Fruit fly (Drosophila melanogaster) whole organism, embryonic: ENCODE measurements around the gene Ir75d.

Experiments
- ATbp ChIP-seq: fragments of 200-800 bp; sonication (Bioruptor generic); optimal IDR thresholded peaks from 2 replicates; lab custom pipeline; 2017; ENCODE audit warnings: missing biosample characterization, mild to moderate bottlenecking, missing genetic modification characterization, missing genetic modification reagents
- BEAF-32 ChIP-seq: fragments of 200-800 bp; sonication (Bioruptor generic); optimal IDR thresholded peaks from 3 replicates; lab custom pipeline; 2017; ENCODE audit warnings: missing biosample characterization, missing genetic modification characterization, mild to moderate bottlenecking, moderate library complexity, missing genetic modification reagents
- Bgb ChIP-seq: fragments of 200-800 bp; sonication (Bioruptor generic); IDR thresholded peaks from 2 replicates; pipeline ENCODE4 v1.3.6; 2022; ENCODE audit warnings: missing biosample characterization, missing genetic modification characterization; ENCODE audit not compliant: partially characterized antibody
- CG11398 ChIP-seq: fragments of 200-800 bp; sonication (Bioruptor generic); optimal IDR thresholded peaks from 2 replicates; lab custom pipeline; 2016; ENCODE audit warnings: missing biosample characterization, missing genetic modification characterization
- CG11696 ChIP-seq: fragments of 200-800 bp; sonication (Bioruptor generic); IDR thresholded peaks from 2 replicates; pipeline ENCODE4 v1.3.6; 2022; ENCODE audit warnings: missing biosample characterization, missing genetic modification characterization
- CG11723 ChIP-seq: fragments of 200-800 bp; sonication (Bioruptor generic); optimal IDR thresholded peaks from 2 replicates; lab custom pipeline; 2017; ENCODE audit warnings: missing biosample characterization, mild to moderate bottlenecking, missing genetic modification characterization
- CG12391 ChIP-seq: fragments of 200-800 bp; sonication (Bioruptor generic); optimal IDR thresholded peaks from 3 replicates; lab custom pipeline; 2018; ENCODE audit warnings: missing biosample characterization, mild to moderate bottlenecking, missing genetic modification characterization, moderate library complexity
- CG14441 ChIP-seq: fragments of 200-800 bp; sonication (Bioruptor generic); IDR thresholded peaks from 2 replicates; pipeline ENCODE4 v1.3.6; 2022; ENCODE audit warnings: missing biosample characterization, missing genetic modification characterization
- CG15514 ChIP-seq: fragments of 200-800 bp; sonication (Bioruptor generic); optimal IDR thresholded peaks from 3 replicates; lab custom pipeline; 2017; ENCODE audit warnings: missing biosample characterization, missing genetic modification characterization, mild to moderate bottlenecking, moderate library complexity, missing genetic modification reagents
- CG1603 ChIP-seq: fragments of 200-800 bp; sonication (Bioruptor generic); optimal IDR thresholded peaks from 2 replicates; lab custom pipeline; 2019; ENCODE audit warnings: missing biosample characterization, mild to moderate bottlenecking, missing genetic modification characterization, moderate library complexity
- CG17361 ChIP-seq: fragments of 200-800 bp; sonication (Bioruptor generic); IDR thresholded peaks from 3 replicates; pipeline ENCODE4 v1.3.6; 2022; ENCODE audit warnings: missing biosample characterization, missing genetic modification characterization
- CG17568 ChIP-seq: fragments of 200-800 bp; sonication (Bioruptor generic); optimal IDR thresholded peaks from 2 replicates; lab custom pipeline; 2018; ENCODE audit warnings: missing biosample characterization, mild to moderate bottlenecking, missing genetic modification characterization, moderate library complexity
- CG2129 ChIP-seq: fragments of 200-800 bp; sonication (Bioruptor generic); IDR thresholded peaks from 2 replicates; pipeline ENCODE4 v1.3.6; 2022; ENCODE audit warnings: missing biosample characterization, missing genetic modification characterization; ENCODE audit not compliant: partially characterized antibody
- CG30020 ChIP-seq: fragments of 200-800 bp; optimal IDR thresholded peaks from 2 replicates; lab custom pipeline; 2019; ENCODE audit warnings: missing biosample characterization, mild to moderate bottlenecking, missing genetic modification characterization, moderate library complexity
- CG3838 ChIP-seq: fragments of 200-800 bp; sonication (Bioruptor generic); optimal IDR thresholded peaks from 3 replicates; lab custom pipeline; 2016; ENCODE audit warnings: missing biosample characterization, missing genetic modification characterization
- CG4707 ChIP-seq: fragments of 200-800 bp; sonication (Bioruptor generic); optimal IDR thresholded peaks from 2 replicates; lab custom pipeline; 2018; ENCODE audit warnings: missing biosample characterization, mild to moderate bottlenecking, missing genetic modification characterization, moderate library complexity
- CG5245 ChIP-seq: fragments of 200-800 bp; sonication (Bioruptor generic); optimal IDR thresholded peaks from 3 replicates; lab custom pipeline; 2016; ENCODE audit warnings: missing biosample characterization, missing genetic modification characterization
- CG6791 ChIP-seq: fragments of 200-800 bp; sonication (Bioruptor generic); IDR thresholded peaks from 3 replicates; pipeline ENCODE4 v1.3.6; 2022; ENCODE audit warnings: missing biosample characterization, missing genetic modification characterization; ENCODE audit not compliant: partially characterized antibody
- CG8290 ChIP-seq, 3 experiments: fragments of 200-800 bp; sonication (Bioruptor generic); optimal IDR thresholded peaks; 2 replicates each; lab custom pipeline; 2016 to 2019; ENCODE audit warnings: missing biosample characterization in 3 of 3, missing genetic modification characterization in 3 of 3, mild to moderate bottlenecking in 2 of 3, moderate library complexity in 1 of 3
- Dbx ChIP-seq: fragments of 200-800 bp; sonication (Bioruptor generic); IDR thresholded peaks from 3 replicates; pipeline ENCODE4 v1.3.6; 2022; ENCODE audit warnings: missing biosample characterization, missing genetic modification characterization
- Dip3 ChIP-seq: fragments of 200-800 bp; sonication (Bioruptor generic); optimal IDR thresholded peaks from 3 replicates; lab custom pipeline; 2016; ENCODE audit warnings: missing biosample characterization, missing genetic modification characterization
- Dp ChIP-seq: fragments of 200-800 bp; sonication (Bioruptor generic); optimal IDR thresholded peaks from 2 replicates; lab custom pipeline; 2018; ENCODE audit warnings: missing biosample characterization, mild to moderate bottlenecking, missing genetic modification characterization, moderate library complexity
- H2.0 ChIP-seq: fragments of 200-800 bp; sonication (Bioruptor generic); IDR thresholded peaks from 2 replicates; pipeline ENCODE4 v1.3.6; 2022; ENCODE audit warnings: missing biosample characterization, missing genetic modification characterization
- Lhr ChIP-seq: fragments of 200-800 bp; sonication (Bioruptor generic); optimal IDR thresholded peaks from 3 replicates; lab custom pipeline; 2017; ENCODE audit warnings: mild to moderate bottlenecking, missing biosample characterization, missing genetic modification reagents, missing genetic modification characterization
- Nf-YA ChIP-seq: fragments of 200-800 bp; sonication (Bioruptor generic); IDR thresholded peaks from 2 replicates; pipeline ENCODE4 v1.3.6; 2022; ENCODE audit warnings: missing biosample characterization, missing genetic modification characterization
- Scr ChIP-seq: fragments of 200-800 bp; sonication (Bioruptor generic); IDR thresholded peaks from 2 replicates; pipeline ENCODE4 v1.3.6; 2022; ENCODE audit warnings: missing biosample characterization, missing genetic modification characterization; ENCODE audit not compliant: partially characterized antibody
- ac ChIP-seq: fragments of 200-800 bp; sonication (Bioruptor generic); optimal IDR thresholded peaks from 3 replicates; lab custom pipeline; 2017; ENCODE audit warnings: missing biosample characterization, mild to moderate bottlenecking, missing genetic modification characterization
- amos ChIP-seq: fragments of 200-800 bp; sonication (Bioruptor generic); IDR thresholded peaks from 2 replicates; pipeline ENCODE4 v1.3.6; 2022; ENCODE audit warnings: missing biosample characterization, missing genetic modification characterization; ENCODE audit not compliant: partially characterized antibody
- chinmo ChIP-seq: fragments of 200-800 bp; sonication (Bioruptor generic); IDR thresholded peaks from 4 replicates; pipeline ENCODE4 v1.3.6; 2022; ENCODE audit warnings: missing biosample characterization, missing genetic modification characterization; ENCODE audit not compliant: partially characterized antibody
- ci ChIP-seq: fragments of 200-800 bp; sonication (Bioruptor generic); IDR thresholded peaks from 3 replicates; pipeline ENCODE4 v1.3.6; 2022; ENCODE audit warnings: missing biosample characterization, missing genetic modification characterization
- dati ChIP-seq: fragments of 200-800 bp; sonication (Bioruptor generic); IDR thresholded peaks from 2 replicates; pipeline ENCODE4 v1.3.6; 2022; ENCODE audit warnings: missing biosample characterization, missing genetic modification characterization
- hb ChIP-seq: fragments of 200-800 bp; sonication (Bioruptor generic); IDR thresholded peaks from 3 replicates; pipeline ENCODE4 v1.3.6; 2022; ENCODE audit warnings: missing biosample characterization, missing genetic modification characterization; ENCODE audit not compliant: partially characterized antibody
- hbn ChIP-seq: fragments of 200-800 bp; sonication (Bioruptor generic); IDR thresholded peaks from 2 replicates; pipeline ENCODE4 v1.3.6; 2022; ENCODE audit warnings: missing biosample characterization, missing genetic modification characterization; ENCODE audit not compliant: partially characterized antibody
- ind ChIP-seq: fragments of 200-800 bp; sonication (Bioruptor generic); optimal IDR thresholded peaks from 3 replicates; lab custom pipeline; 2016; ENCODE audit warnings: missing biosample characterization, missing genetic modification characterization
- kni ChIP-seq: fragments of 200-800 bp; sonication (Bioruptor generic); optimal IDR thresholded peaks from 3 replicates; lab custom pipeline; 2017; ENCODE audit warnings: mild to moderate bottlenecking, missing biosample characterization, missing genetic modification reagents, missing genetic modification characterization
- lilli ChIP-seq: fragments of 200-800 bp; sonication (Bioruptor generic); optimal IDR thresholded peaks from 3 replicates; lab custom pipeline; 2016; ENCODE audit warnings: missing biosample characterization, missing genetic modification characterization
- mld ChIP-seq: fragments of 200-800 bp; sonication (Bioruptor generic); IDR thresholded peaks from 3 replicates; pipeline ENCODE4 v1.3.6; 2022; ENCODE audit warnings: missing biosample characterization, missing genetic modification characterization; ENCODE audit not compliant: partially characterized antibody
- nom ChIP-seq: fragments of 200-800 bp; sonication (Bioruptor generic); optimal IDR thresholded peaks from 2 replicates; lab custom pipeline; 2017; ENCODE audit warnings: missing biosample characterization, missing genetic modification characterization, mild to moderate bottlenecking, moderate library complexity, missing genetic modification reagents
- org-1 ChIP-seq: fragments of 200-800 bp; sonication (Bioruptor generic); optimal IDR thresholded peaks from 2 replicates; lab custom pipeline; 2017; ENCODE audit warnings: missing biosample characterization, missing genetic modification characterization
- prd ChIP-seq, 3 experiments: fragments of >200 bp in 2 of 3; fragments of 200-800 bp in 1 of 3; sonication (Bioruptor generic) in 1 of 3; optimal IDR thresholded peaks in 2 of 3; IDR thresholded peaks in 1 of 3; 2 replicates in 2 of 3; 3 replicates in 1 of 3; pipeline versions ENCODE4 v1.3.6 to Lab custom; 2017 to 2022; ENCODE audit warnings: missing biosample characterization in 1 of 3, missing genetic modification characterization in 1 of 3
- pum ChIP-seq: fragments of 200-800 bp; sonication (Bioruptor generic); optimal IDR thresholded peaks from 2 replicates; lab custom pipeline; 2016; ENCODE audit warnings: missing biosample characterization, missing genetic modification characterization
- run ChIP-seq: fragments of 200-800 bp; sonication (Bioruptor generic); optimal IDR thresholded peaks from 3 replicates; lab custom pipeline; 2018; ENCODE audit warnings: missing biosample characterization, mild to moderate bottlenecking, missing genetic modification characterization
- scrt ChIP-seq: fragments of 200-800 bp; sonication (Bioruptor generic); optimal IDR thresholded peaks from 2 replicates; lab custom pipeline; 2018; ENCODE audit warnings: missing biosample characterization, mild to moderate bottlenecking, missing genetic modification characterization, moderate library complexity
- sens ChIP-seq: fragments of 200-800 bp; sonication (Bioruptor generic); peaks from one replicate; lab custom pipeline; 2016; ENCODE audit warnings: missing biosample characterization, missing genetic modification characterization
- stwl ChIP-seq: fragments of 200-800 bp; sonication (Bioruptor generic); optimal IDR thresholded peaks from 3 replicates; lab custom pipeline; 2018; ENCODE audit warnings: missing biosample characterization, mild to moderate bottlenecking, missing genetic modification characterization, moderate library complexity
- tap ChIP-seq: fragments of 200-800 bp; optimal IDR thresholded peaks from 3 replicates; lab custom pipeline; 2019; ENCODE audit warnings: missing biosample characterization, mild to moderate bottlenecking, missing genetic modification characterization, moderate library complexity
- tna ChIP-seq: fragments of 200-800 bp; sonication (Bioruptor generic); IDR thresholded peaks from 2 replicates; pipeline ENCODE4 v1.3.6; 2022; ENCODE audit warnings: missing biosample characterization, missing genetic modification characterization; ENCODE audit not compliant: partially characterized antibody

Gene Ir75d

DNA sequence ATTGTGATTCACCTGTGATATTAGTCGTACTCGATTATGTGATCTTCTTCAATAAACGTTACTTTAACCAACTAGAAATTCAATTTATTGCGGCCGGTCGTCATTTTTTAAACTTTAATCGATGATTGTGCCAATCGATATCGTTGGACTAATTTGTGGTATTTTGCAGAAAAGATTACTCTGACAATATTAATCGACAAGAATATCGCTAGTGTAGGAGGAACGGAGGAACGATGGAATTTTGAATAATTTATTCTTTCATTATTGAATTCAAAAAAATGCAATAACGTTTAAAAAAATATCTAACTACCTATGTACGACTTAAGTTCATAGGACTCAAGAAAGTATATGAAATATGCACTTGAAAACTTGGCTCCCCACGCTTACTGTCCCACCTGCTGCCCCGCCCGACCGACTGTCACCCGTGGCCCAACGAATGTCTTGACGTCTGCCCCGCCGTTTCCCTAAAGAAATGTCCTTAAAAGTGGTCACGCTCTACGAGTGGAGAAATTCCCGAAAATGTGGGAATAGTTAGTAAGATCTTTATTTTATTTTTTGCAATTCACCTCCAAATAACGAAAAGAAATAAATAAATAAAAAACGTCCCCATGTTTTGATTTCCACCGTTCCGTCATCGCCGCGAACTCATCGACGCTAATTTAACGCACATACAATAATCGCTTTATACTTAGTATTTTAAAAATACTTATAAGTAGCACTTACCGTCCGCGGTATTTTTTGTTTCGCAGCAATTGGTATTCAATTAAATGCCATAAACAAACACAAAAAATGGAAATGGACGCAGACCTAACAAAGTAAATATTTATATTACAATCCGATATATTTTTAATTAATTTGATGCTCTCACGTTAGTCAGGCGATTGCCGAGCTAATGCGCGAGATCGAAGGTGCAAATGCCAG is 45.3 kb downstream of the Ir75d start, which contains the start of gene CG14074 (continued):
- TF ChIP-seq hbn (GFP tag; lab: Robert Waterston, UW): peak; percentile 39; the same call in 1 of the 2 replicates
- no peak for TF ChIP-seq sens (GFP tag; lab: Kevin White, UChicago)
- no peak for TF ChIP-seq CG11398 (GFP tag; lab: Kevin White, UChicago)
- peak; percentile 74 for TF ChIP-seq Dp (GFP tag; lab: Kevin White, UChicago)
- no peak for TF ChIP-seq Dip3 (GFP tag; lab: Kevin White, UChicago)
- no peak for TF ChIP-seq prd (optimal IDR thresholded peaks at IDR 0.05; lab: Kevin White, UChicago)
- no peak for TF ChIP-seq prd (GFP tag; IDR thresholded peaks at IDR 0.05; lab: Robert Waterston, UW)
- TF ChIP-seq run (tag; lab: Kevin White, UChicago): no peak
- TF ChIP-seq Scr (GFP tag; lab: Robert Waterston, UW): peak; percentile 66
- no peak for TF ChIP-seq nom (GFP tag; lab: Kevin White, UChicago)
- no peak for TF ChIP-seq Nf-YA (GFP tag; lab: Robert Waterston, UW)
- TF ChIP-seq CG6791: peak; percentile 78
- no peak for TF ChIP-seq CG17568
- no peak for TF ChIP-seq pum (GFP tag; lab: Kevin White, UChicago)
- TF ChIP-seq tna (GFP tag; lab: Robert Waterston, UW): peak; percentile 37; the same call in 1 of the 2 replicates
- TF ChIP-seq tap (tag; lab: Kevin White, UChicago): no peak
- TF ChIP-seq org-1 (GFP tag; lab: Kevin White, UChicago): no peak
- TF ChIP-seq CG8290 (GFP tag; optimal IDR thresholded peaks at IDR 0.05; lab: Kevin White, UChicago): peak; percentile 12
- TF ChIP-seq CG8290 (tag; optimal IDR thresholded peaks at IDR 0.05; lab: Kevin White, UChicago): peak; percentile 59 to 72
- peak; percentile 74 for TF ChIP-seq BEAF-32
- TF ChIP-seq amos (GFP tag; lab: Robert Waterston, UW): peak; percentile 81
- no peak for TF ChIP-seq kni (GFP tag; lab: Kevin White, UChicago)
- peak; percentile 13; the same call in 1 of the 2 replicates for TF ChIP-seq CG2129 (GFP tag; lab: Robert Waterston, UW)
- TF ChIP-seq ind (GFP tag; lab: Kevin White, UChicago): no peak
- no peak for TF ChIP-seq CG11723 (GFP tag; lab: Kevin White, UChicago)
- TF ChIP-seq CG1603 (tag; lab: Kevin White, UChicago): peak; percentile 63
- TF ChIP-seq CG14441 (GFP tag; lab: Robert Waterston, UW): no peak
- no peak for TF ChIP-seq lilli (GFP tag; lab: Kevin White, UChicago)
- no peak for TF ChIP-seq Dbx (GFP tag; lab: Robert Waterston, UW)
- TF ChIP-seq stwl: peak; percentile 48
- peak; percentile 72 for TF ChIP-seq hb
- TF ChIP-seq ac (GFP tag; lab: Kevin White, UChicago): no peak
- TF ChIP-seq CG30020 (tag; lab: Kevin White, UChicago): peak; percentile 66
- TF ChIP-seq CG12391 (tag; lab: Kevin White, UChicago): no peak
- TF ChIP-seq Lhr (GFP tag; lab: Kevin White, UChicago): peak; percentile 9
- no peak for TF ChIP-seq ci
- no peak for TF ChIP-seq ATbp (GFP tag; lab: Kevin White, UChicago)

DNA sequence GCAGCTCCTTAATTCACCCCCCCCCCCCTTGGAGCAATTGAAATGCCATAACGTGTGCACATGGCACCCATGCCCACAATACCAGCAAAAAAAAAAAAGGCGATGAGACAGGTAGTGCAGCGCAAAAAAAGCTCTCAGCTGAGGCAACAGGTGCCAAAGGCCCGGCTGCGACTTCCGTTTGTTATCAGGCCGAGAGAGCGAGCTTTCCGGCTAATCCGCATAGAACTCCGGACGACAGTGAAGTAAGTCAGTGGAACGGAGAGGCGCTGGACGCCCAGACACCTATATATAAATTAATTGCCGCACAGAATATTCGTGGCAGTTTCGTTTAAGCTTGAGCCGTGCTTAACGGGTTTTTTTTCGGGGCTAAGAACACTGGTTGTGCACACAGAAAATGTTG is 47.7 kb downstream of the Ir75d start, which contains the start of gene CG6865:
CG6865 (plus strand) TSS at position 321 of the 400 bp plus-strand sequence.
- TF ChIP-seq CG3838 (GFP tag; lab: Kevin White, UChicago): no peak
- 0 out of 4 replicates have a peak, but pooled peaks have one; percentile 67 for TF ChIP-seq chinmo (GFP tag; lab: Robert Waterston, UW)
- no peak for TF ChIP-seq mld (GFP tag; lab: Robert Waterston, UW)
- TF ChIP-seq CG4707 (GFP tag; lab: Kevin White, UChicago): no peak
- no peak for TF ChIP-seq CG15514 (GFP tag; lab: Kevin White, UChicago)
- no peak for TF ChIP-seq dati (GFP tag; lab: Robert Waterston, UW)
- no peak for TF ChIP-seq CG17361 (GFP tag; lab: Robert Waterston, UW)
- TF ChIP-seq H2.0 (GFP tag; lab: Robert Waterston, UW): no peak
- no peak for TF ChIP-seq Bgb (GFP tag; lab: Robert Waterston, UW)
- TF ChIP-seq scrt: peak; percentile 81
- TF ChIP-seq CG5245 (GFP tag; lab: Kevin White, UChicago): no peak
- no peak for TF ChIP-seq sens (GFP tag; lab: Kevin White, UChicago)
- TF ChIP-seq CG11696: no peak
